Fruit fly (Drosophila melanogaster): ENCODE measurements around the gene bocks.

The bocks gene

dm6 chr3R:9608206-9608605 is 17.4 kb upstream of the bocks start (continued):
- TF ChIP-seq CG18262 (tag; optimal IDR thresholded peaks at IDR 0.05) (no peak), CG17612 (GFP tag; IDR thresholded peaks at IDR 0.05) (no peak), Lhr (GFP tag; optimal IDR thresholded peaks at IDR 0.05) (no peak), ap (GFP tag; IDR thresholded peaks at IDR 0.05) (no peak), br (optimal IDR thresholded peaks at IDR 0.05) (no peak), Hey (tag; optimal IDR thresholded peaks at IDR 0.05) (no peak), tna (GFP tag; IDR thresholded peaks at IDR 0.05; ENCODE audit: partially characterized antibody) (peak; percentile 78), Poxn (GFP tag; IDR thresholded peaks at IDR 0.05) (no peak), CG14860 (GFP tag; IDR thresholded peaks at IDR 0.05; ENCODE audit: partially characterized antibody) (peak; percentile 68; the same call in 2 of the 3 replicates), sima (GFP tag; optimal IDR thresholded peaks at IDR 0.05) (no peak), Fer1 (GFP tag; optimal IDR thresholded peaks at IDR 0.05) (no peak), CG6683 (GFP tag; optimal IDR thresholded peaks at IDR 0.05) (no peak), CG17359 (tag; optimal IDR thresholded peaks at IDR 0.05) (no peak), Bgb (GFP tag; IDR thresholded peaks at IDR 0.05; ENCODE audit: partially characterized antibody) (peak; percentile 40; the same call in 1 of the 2 replicates), HLH4C (GFP tag; IDR thresholded peaks at IDR 0.05; ENCODE audit: partially characterized antibody) (peak; percentile 87), CG8388 (GFP tag; optimal IDR thresholded peaks at IDR 0.05) (no peak), B-H2 (GFP tag; optimal IDR thresholded peaks at IDR 0.05) (no peak), Abd-B (GFP tag; optimal IDR thresholded peaks at IDR 0.05) (no peak), Hmx (GFP tag; optimal IDR thresholded peaks at IDR 0.05) (no peak), bowl (GFP tag; IDR thresholded peaks at IDR 0.05) (no peak), chm (GFP tag; IDR thresholded peaks at IDR 0.05) (no peak), CG10321 (GFP tag; IDR thresholded peaks at IDR 0.05) (no peak), BtbVII (GFP tag; optimal IDR thresholded peaks at IDR 0.05) (no peak), hb (GFP tag; IDR thresholded peaks at IDR 0.05; ENCODE audit: partially characterized antibody) (0 out of 3 replicates have a peak, but pooled peaks have one; percentile 20), CG31388 (GFP tag; optimal IDR thresholded peaks at IDR 0.05) (no peak), crc (GFP tag; optimal IDR thresholded peaks at IDR 0.05) (no peak), Scr (GFP tag; IDR thresholded peaks at IDR 0.05; ENCODE audit: partially characterized antibody) (peak; percentile 48; the same call in 1 of the 2 replicates), Mad (GFP tag; optimal IDR thresholded peaks at IDR 0.05) (no peak), prd (optimal IDR thresholded peaks at IDR 0.05) (no peak), prd (GFP tag; IDR thresholded peaks at IDR 0.05) (no peak), slbo (GFP tag; IDR thresholded peaks at IDR 0.05) (no peak), CG9876 (GFP tag; optimal IDR thresholded peaks at IDR 0.05) (no peak), Ada2b (GFP tag; IDR thresholded peaks at IDR 0.05) (no peak), CG1529 (GFP tag; optimal IDR thresholded peaks at IDR 0.05) (no peak), H2.0 (GFP tag; IDR thresholded peaks at IDR 0.05) (no peak), CG43689 (GFP tag; IDR thresholded peaks at IDR 0.05) (no peak), so (GFP tag; IDR thresholded peaks at IDR 0.05) (no peak), toy (GFP tag; IDR thresholded peaks at IDR 0.05) (no peak), corto (GFP tag; optimal IDR thresholded peaks at IDR 0.05) (no peak), CG6654 (GFP tag; optimal IDR thresholded peaks at IDR 0.05) (no peak), CG34422 (GFP tag; IDR thresholded peaks at IDR 0.05) (no peak), Hmr (GFP tag; optimal IDR thresholded peaks at IDR 0.05) (no peak), caup (GFP tag; optimal IDR thresholded peaks at IDR 0.05; ENCODE audit: severe bottlenecking) (no peak), fru (optimal IDR thresholded peaks at IDR 0.05) (no peak), az2 (GFP tag; optimal IDR thresholded peaks at IDR 0.05) (no peak), CG17829 (tag; optimal IDR thresholded peaks at IDR 0.05) (no peak)

Data from whole organism, embryonic.